Worm (Caenorhabditis elegans): ENCODE data around the gene wdr-54.

DNA sequence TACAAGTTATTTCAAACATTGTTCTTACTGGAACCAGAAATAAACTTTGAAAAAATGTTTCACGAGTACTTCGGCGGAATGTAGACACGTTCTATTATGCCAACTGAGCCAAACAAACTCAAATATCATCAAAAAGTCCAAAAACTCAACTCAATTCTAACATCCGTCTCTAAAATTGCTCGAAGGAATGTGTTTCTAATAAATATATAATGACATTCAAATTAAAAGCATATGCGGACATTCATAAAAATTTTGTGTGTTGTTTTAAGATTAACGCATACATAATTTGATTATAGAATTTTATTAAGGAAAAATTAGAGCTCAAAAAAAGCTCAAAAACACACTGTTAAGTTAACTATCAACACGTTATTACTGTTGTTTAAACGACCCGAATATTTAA is 16.7 kb downstream of the wdr-54 start:
- TF ChIP-seq arid-1 (GFP tag; conservative IDR thresholded peaks at IDR 0.05) (no peak), mdl-1 (tag; optimal IDR thresholded peaks at IDR 0.05) (no peak), pha-4 (GFP tag; IDR thresholded peaks at IDR 0.05) (no peak), pha-4 (tag; optimal IDR thresholded peaks at IDR 0.05) (no peak), F49E8.2 (tag; optimal IDR thresholded peaks at IDR 0.05; ENCODE audit: borderline replicate concordance) (no peak), daf-19 (GFP tag; conservative IDR thresholded peaks at IDR 0.05) (no peak)
